Worm (Caenorhabditis elegans) whole organism, early embryonic: Measurements from ENCODE around the gene ets-5.

Experiments used
- B0310.2 ChIP-seq: sonication (generic microtip); optimal IDR thresholded peaks from 2 replicates; lab custom pipeline; 2016; ENCODE audit warnings: mild to moderate bottlenecking, missing genetic modification characterization, missing compliant biosample characterization
- F13C5.2 ChIP-seq: sonication (generic microtip); optimal IDR thresholded peaks from 2 replicates; lab custom pipeline; 2017; ENCODE audit warnings: mild to moderate bottlenecking, missing genetic modification characterization, inconsistent platforms, missing compliant biosample characterization
- aly-1 ChIP-seq: sonication (generic microtip); optimal IDR thresholded peaks from 2 replicates; lab custom pipeline; 2016; ENCODE audit warnings: missing genetic modification characterization, missing compliant biosample characterization
- ama-1 ChIP-seq: fragments of 150-350 bp; optimal IDR thresholded peaks from 2 replicates; lab custom pipeline; 2014
- ceh-13 ChIP-seq: fragments of 200-800 bp; sonication (Bioruptor generic); optimal IDR thresholded peaks from 2 replicates; lab custom pipeline; 2018; ENCODE audit warnings: mild to moderate bottlenecking, missing genetic modification characterization, missing compliant biosample characterization
- ceh-36 ChIP-seq: sonication (generic microtip); optimal IDR thresholded peaks from 2 replicates; lab custom pipeline; 2016; ENCODE audit warnings: missing genetic modification characterization, inconsistent platforms, missing compliant biosample characterization
- ets-7 ChIP-seq: sonication (generic microtip); optimal IDR thresholded peaks from 2 replicates; lab custom pipeline; 2016; ENCODE audit warnings: missing genotype, missing genetic modification characterization, missing compliant biosample characterization
- flt-1 ChIP-seq: fragments of 200-800 bp; sonication (Bioruptor generic); IDR thresholded peaks from 2 replicates; pipeline ENCODE4 v1.3.6; 2022; ENCODE audit warnings: missing genetic modification characterization, missing compliant biosample characterization
- hmbx-1 ChIP-seq: sonication (generic microtip); optimal IDR thresholded peaks from 2 replicates; lab custom pipeline; 2016; ENCODE audit warnings: mild to moderate bottlenecking, missing genetic modification characterization, missing compliant biosample characterization
- hmg-4 ChIP-seq: fragments of 200-800 bp; sonication (Bioruptor generic); optimal IDR thresholded peaks from 2 replicates; lab custom pipeline; 2018; ENCODE audit warnings: mild to moderate bottlenecking, missing genetic modification characterization, missing compliant biosample characterization
- hnd-1 ChIP-seq: sonication (generic microtip); optimal IDR thresholded peaks from 2 replicates; lab custom pipeline; 2016; ENCODE audit warnings: missing genetic modification characterization, missing compliant biosample characterization
- pes-1 ChIP-seq: fragments of 200-800 bp; sonication (Bioruptor generic); IDR thresholded peaks from 2 replicates; pipeline ENCODE4 v1.3.6; 2022; ENCODE audit warnings: missing genetic modification reagents, missing genetic modification characterization, missing compliant biosample characterization
- scrt-1 ChIP-seq: fragments of 200-800 bp; sonication (Bioruptor generic); IDR thresholded peaks from 2 replicates; pipeline ENCODE4 v1.3.6; 2022; ENCODE audit warnings: missing genetic modification characterization, missing compliant biosample characterization
- sea-1 ChIP-seq: fragments of 200-800 bp; sonication (Bioruptor generic); conservative IDR thresholded peaks from 2 replicates; pipeline ENCODE4 v1.3.6; 2022; ENCODE audit warnings: missing genetic modification characterization, missing compliant biosample characterization
- tbx-11 ChIP-seq: fragments of 200-800 bp; sonication (Bioruptor generic); IDR thresholded peaks from 2 replicates; pipeline ENCODE4 v1.3.6; 2022; ENCODE audit warnings: missing genetic modification characterization, missing compliant biosample characterization
- tbx-37 ChIP-seq: fragments of 200-800 bp; sonication (Bioruptor generic); conservative IDR thresholded peaks from 2 replicates; pipeline ENCODE4 v1.3.6; 2022; ENCODE audit warnings: missing genetic modification reagents, missing genetic modification characterization, missing compliant biosample characterization
- tra-4 ChIP-seq: sonication (generic microtip); optimal IDR thresholded peaks from 2 replicates; lab custom pipeline; 2017; ENCODE audit warnings: missing genetic modification characterization, missing compliant biosample characterization

The ets-5 gene

ce11 chrX:5043887-5044286, 40.4 kb downstream of the ets-5 start, which contains the start of gene Y64H9A.2:
Gene Y64H9A.2, plus strand, starts transcription at chrX:5043976.
- TF ChIP-seq ceh-36, result no peak
- TF ChIP-seq ama-1 (lab: Kevin White, UChicago), result no peak

DNA sequence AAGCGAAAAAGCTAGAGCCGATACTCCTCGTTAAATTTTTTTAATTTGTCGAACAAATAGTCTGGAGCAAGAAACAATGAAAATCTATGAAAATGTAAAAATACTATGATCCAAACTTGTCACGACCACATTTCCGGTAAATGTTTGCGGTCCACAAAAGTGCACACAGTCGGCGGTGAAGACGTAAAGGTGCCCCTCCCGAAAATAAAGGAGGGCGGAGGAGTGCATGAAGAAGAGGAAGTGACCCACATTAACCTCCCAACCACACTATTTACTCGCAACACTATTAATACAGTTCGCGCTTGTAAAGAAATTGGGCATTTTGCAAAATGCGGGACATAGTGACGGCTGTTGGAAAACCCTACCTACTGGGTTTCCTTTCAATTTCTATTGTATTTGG, 44.3 kb downstream of the ets-5 start:
- TF ChIP-seq scrt-1 (no peak), aly-1 (tag; lab: Kevin White, UChicago) (no peak), F13C5.2 (no peak), pes-1 (no peak), tra-4 (tag; lab: Kevin White, UChicago) (no peak), ceh-13 (GFP tag; lab: Kevin White, UChicago) (no peak), hmg-4 (no peak), ceh-36 (no peak), hnd-1 (no peak), B0310.2 (tag; lab: Kevin White, UChicago) (no peak)

DNA sequence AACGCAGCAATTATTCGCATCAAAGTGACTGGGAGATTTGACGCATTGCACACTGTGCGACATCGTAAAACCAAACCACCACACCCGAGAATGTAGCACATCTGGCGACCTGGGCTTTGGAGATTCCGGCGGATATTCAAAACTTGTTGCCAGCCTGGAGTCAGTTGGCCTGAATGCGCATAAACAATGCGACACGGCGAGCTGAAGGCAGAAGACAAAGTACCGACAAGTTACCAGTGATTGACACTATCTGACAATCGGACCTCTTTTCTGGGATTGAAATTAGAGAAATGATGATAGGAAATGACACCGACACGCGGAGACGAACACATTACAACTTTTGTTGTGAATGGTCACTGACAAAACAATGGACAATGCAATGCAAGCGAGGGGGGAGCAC, 45.5 kb downstream of the ets-5 start:
- TF ChIP-seq ama-1 (lab: Kevin White, UChicago) (no peak), B0310.2 (tag; lab: Kevin White, UChicago) (no peak), F13C5.2 (no peak), pes-1 (no peak), sea-1 (no peak), tra-4 (tag; lab: Kevin White, UChicago) (no peak), tbx-11 (GFP tag; lab: Robert Waterston, UW) (no peak), ets-7 (tag; lab: Kevin White, UChicago) (no peak), tbx-37 (GFP tag; lab: Robert Waterston, UW) (no peak), hnd-1 (no peak), hmbx-1 (tag; lab: Kevin White, UChicago) (no peak), ceh-36 (no peak), hmg-4 (no peak), ceh-13 (GFP tag; lab: Kevin White, UChicago) (no peak), aly-1 (tag; lab: Kevin White, UChicago) (no peak), scrt-1 (no peak)

DNA sequence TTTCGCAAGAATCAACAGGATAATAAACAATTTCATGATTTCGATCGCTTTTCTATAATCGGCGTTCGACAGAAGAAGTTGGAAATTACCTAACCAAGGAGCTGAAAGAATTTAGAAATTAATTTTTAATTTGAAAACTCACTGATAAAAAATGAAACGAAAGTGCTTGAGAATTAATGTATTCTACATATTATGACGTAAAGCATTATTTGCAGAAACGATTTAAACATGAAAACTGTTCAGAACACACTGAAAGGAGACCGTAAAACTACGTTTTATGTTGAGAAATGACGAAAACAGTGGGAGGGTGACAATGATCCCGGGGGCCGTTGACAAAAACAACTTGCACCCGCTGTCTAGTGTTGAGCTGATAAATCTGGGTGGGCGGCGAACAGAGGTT, 46.7 kb downstream of the ets-5 start, which contains the start of gene ZC449.5:
TSS of gene ZC449.5 (minus strand) at position 101 of the 400 bp plus-strand sequence.
- TF ChIP-seq F13C5.2, result no peak
- TF ChIP-seq ceh-36, result no peak
- TF ChIP-seq hnd-1, result no peak
- TF ChIP-seq tra-4 (tag; lab: Kevin White, UChicago), result no peak
- no peak for TF ChIP-seq ceh-13 (GFP tag; lab: Kevin White, UChicago)
- no peak for TF ChIP-seq scrt-1
- no peak for TF ChIP-seq tbx-11 (GFP tag; lab: Robert Waterston, UW)
- no peak for TF ChIP-seq hmbx-1 (tag; lab: Kevin White, UChicago)
- no peak for TF ChIP-seq hmg-4
- TF ChIP-seq sea-1, result no peak

DNA sequence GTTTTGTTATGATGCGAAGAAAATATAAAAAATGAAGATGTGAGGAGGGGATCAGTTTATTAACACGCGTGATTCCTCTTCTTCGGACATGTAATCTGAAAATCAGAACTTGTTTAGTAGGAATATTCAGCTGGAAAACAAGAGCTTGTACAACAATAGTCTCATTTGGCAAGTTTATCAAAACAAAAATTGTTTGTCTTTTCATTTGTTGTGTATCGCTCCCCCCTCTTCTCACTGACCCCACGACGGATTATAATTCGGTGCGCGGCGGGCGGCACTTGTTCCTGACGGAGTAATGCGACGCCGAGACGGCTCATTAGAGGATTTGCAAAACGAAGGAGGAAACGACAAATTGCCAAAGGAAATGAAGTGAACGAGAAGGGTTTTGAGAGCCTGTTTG, 50.5 kb downstream of the ets-5 start, which contains the start of gene ZC449.4:
TSS of gene ZC449.4 (minus strand) at position 101 of the 400 bp plus-strand sequence.
- TF ChIP-seq ama-1 (lab: Kevin White, UChicago) (no peak), hnd-1 (no peak), pes-1 (no peak)

DNA sequence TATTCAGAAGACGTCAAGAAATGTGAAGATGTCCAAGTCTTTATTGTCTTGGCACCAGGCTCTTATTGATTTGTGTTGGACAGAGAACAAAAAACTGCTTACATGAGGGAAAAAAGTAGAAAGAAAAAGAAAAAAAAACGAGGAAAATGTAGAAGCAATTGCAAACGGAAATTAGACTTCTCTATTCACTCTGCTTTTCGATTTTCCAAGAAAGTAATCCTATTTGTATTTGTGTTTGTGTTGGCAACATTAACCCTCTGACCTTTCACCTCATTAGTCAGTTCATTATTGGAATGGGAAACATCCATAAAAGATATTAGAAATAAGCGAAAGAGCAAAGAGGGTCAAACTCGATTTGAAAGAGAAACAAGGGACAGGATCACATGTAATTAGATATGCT, 52.6 kb downstream of the ets-5 start:
- TF ChIP-seq ceh-13 (GFP tag; lab: Kevin White, UChicago), result no peak
- TF ChIP-seq F13C5.2, result no peak
- TF ChIP-seq scrt-1, result no peak
- no peak for TF ChIP-seq B0310.2 (tag; lab: Kevin White, UChicago)
- TF ChIP-seq ama-1 (lab: Kevin White, UChicago), result no peak
- no peak for TF ChIP-seq hnd-1
- TF ChIP-seq tbx-37 (GFP tag; lab: Robert Waterston, UW), result no peak
- no peak for TF ChIP-seq ceh-36

DNA sequence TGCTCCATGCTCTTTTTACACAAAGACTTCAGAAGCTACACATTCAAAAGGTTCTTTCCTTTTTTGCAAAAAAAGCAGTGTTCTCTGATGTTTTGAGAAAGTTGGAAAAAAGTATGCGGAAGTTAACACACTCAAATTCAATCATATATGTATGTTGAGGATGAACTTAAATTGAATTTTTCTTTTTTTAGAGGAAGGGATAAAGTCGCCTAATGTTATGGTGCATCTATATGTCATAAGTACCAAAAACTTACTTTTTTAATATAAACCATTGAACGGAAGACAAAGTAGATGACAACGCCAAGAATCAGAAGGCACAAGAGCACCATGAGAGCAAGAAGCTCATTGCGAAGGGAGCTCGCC, 55.8 kb downstream of the ets-5 start:
- TF ChIP-seq hmbx-1 (tag; lab: Kevin White, UChicago), result no peak
- no peak for TF ChIP-seq ceh-36
- no peak for TF ChIP-seq sea-1
- no peak for TF ChIP-seq ets-7 (tag; lab: Kevin White, UChicago)
- no peak for TF ChIP-seq flt-1 (GFP tag; lab: Robert Waterston, UW)
- TF ChIP-seq aly-1 (tag; lab: Kevin White, UChicago), result no peak
- no peak for TF ChIP-seq ceh-13 (GFP tag; lab: Kevin White, UChicago)
- no peak for TF ChIP-seq ama-1 (lab: Kevin White, UChicago)
- TF ChIP-seq tra-4 (tag; lab: Kevin White, UChicago), result no peak
- TF ChIP-seq scrt-1, result no peak
- TF ChIP-seq pes-1, result no peak
- no peak for TF ChIP-seq F13C5.2
- no peak for TF ChIP-seq B0310.2 (tag; lab: Kevin White, UChicago)
- no peak for TF ChIP-seq tbx-37 (GFP tag; lab: Robert Waterston, UW)
- no peak for TF ChIP-seq hmg-4
- TF ChIP-seq tbx-11 (GFP tag; lab: Robert Waterston, UW), result no peak
- TF ChIP-seq hnd-1, result no peak

ce11 chrX:5027923-5028592, 56.3 kb downstream of the ets-5 start:
- no peak for TF ChIP-seq hmg-4
- TF ChIP-seq flt-1 (GFP tag; lab: Robert Waterston, UW), result no peak
- TF ChIP-seq aly-1 (tag; lab: Kevin White, UChicago), result no peak
- no peak for TF ChIP-seq pes-1
- no peak for TF ChIP-seq ets-7 (tag; lab: Kevin White, UChicago)
- TF ChIP-seq ceh-36, result no peak
- TF ChIP-seq hnd-1, result no peak
- TF ChIP-seq sea-1, result no peak
- no peak for TF ChIP-seq ceh-13 (GFP tag; lab: Kevin White, UChicago)
- TF ChIP-seq ama-1 (lab: Kevin White, UChicago), result no peak
- no peak for TF ChIP-seq tbx-11 (GFP tag; lab: Robert Waterston, UW)
- no peak for TF ChIP-seq F13C5.2
- TF ChIP-seq hmbx-1 (tag; lab: Kevin White, UChicago), result no peak
- TF ChIP-seq scrt-1, result no peak
